Worm (Caenorhabditis elegans) whole organism, young adult: ENCODE data around the gene spp-8.

Experiments
- egl-44 ChIP-seq: fragments of 200-800 bp; sonication (Bioruptor generic); IDR thresholded peaks from 2 replicates; pipeline ENCODE4 v1.3.6; 2022; ENCODE audit warnings: missing genetic modification reagents, missing genetic modification characterization, missing compliant biosample characterization
- him-1 ChIP-seq: sonication (generic microtip); optimal IDR thresholded peaks from 2 replicates; lab custom pipeline; 2016; ENCODE audit warnings: missing genotype, missing genetic modification reagents, missing genetic modification characterization, missing compliant biosample characterization
- hsf-1 ChIP-seq: fragments of 200-800 bp; sonication (Bioruptor generic); IDR thresholded peaks from 2 replicates; pipeline ENCODE4 v1.3.6; 2022; ENCODE audit warnings: missing genetic modification reagents, missing genetic modification characterization, missing compliant biosample characterization
- let-607 ChIP-seq, 2 experiments: fragments of 200-800 bp in 1 of 2; sonication (Bioruptor generic) in 1 of 2; sonication (generic microtip) in 1 of 2; optimal IDR thresholded peaks; 2 replicates each; lab custom pipeline; 2016 to 2018; ENCODE audit warnings: mild to moderate bottlenecking in 2 of 2, missing compliant biosample characterization in 2 of 2, missing genetic modification characterization in 2 of 2, moderate library complexity in 2 of 2, missing genotype in 1 of 2

ce11 chrIV:8481308-8481707 lies at the start of gene spp-8:
- TF ChIP-seq egl-44 (GFP tag; lab: Robert Waterston, UW) (peak; percentile 39; the same call in 1 of the 2 replicates), him-1 (no peak), let-607 (tag; optimal IDR thresholded peaks at IDR 0.05; lab: Kevin White, UChicago) (no peak), hsf-1 (GFP tag; lab: Robert Waterston, UW) (no peak)
